Fruit fly (Drosophila melanogaster) whole organism, adult: ENCODE data around the gene CG10646.
A peak's percentile ranks its signal among the peaks of the same experiment; 100 is the strongest.

Experiments used
- CG11617 ChIP-seq: fragments of 200-800 bp; sonication (Bioruptor generic); optimal IDR thresholded peaks from 2 replicates; lab custom pipeline; 2017; ENCODE audit warnings: mild to moderate bottlenecking, missing biosample characterization, missing genetic modification reagents, missing genetic modification characterization
- CG12768 ChIP-seq: fragments of 200-800 bp; sonication (Bioruptor generic); optimal IDR thresholded peaks from 2 replicates; lab custom pipeline; 2017; ENCODE audit warnings: missing biosample characterization, missing genetic modification characterization, mild to moderate bottlenecking, moderate library complexity, missing genetic modification reagents
- CG14711 ChIP-seq: fragments of 200-800 bp; sonication (Bioruptor generic); optimal IDR thresholded peaks from 2 replicates; lab custom pipeline; 2018; ENCODE audit warnings: missing biosample characterization, mild to moderate bottlenecking, missing genetic modification characterization, moderate library complexity
- CG1620 ChIP-seq: fragments of 200-800 bp; sonication (Bioruptor generic); optimal IDR thresholded peaks from 2 replicates; lab custom pipeline; 2016; ENCODE audit warnings: missing biosample characterization, missing genetic modification characterization
- CG33017 ChIP-seq: fragments of 200-800 bp; sonication (Bioruptor generic); optimal IDR thresholded peaks from 2 replicates; lab custom pipeline; 2018; ENCODE audit warnings: missing biosample characterization, mild to moderate bottlenecking, missing genetic modification characterization, moderate library complexity
- CG5204 ChIP-seq: fragments of 200-800 bp; sonication (Bioruptor generic); optimal IDR thresholded peaks from 2 replicates; lab custom pipeline; 2016; ENCODE audit warnings: missing biosample characterization, missing genetic modification characterization
- CG7045 ChIP-seq: fragments of 200-800 bp; sonication (Bioruptor generic); optimal IDR thresholded peaks from 2 replicates; lab custom pipeline; 2017; ENCODE audit warnings: missing biosample characterization, mild to moderate bottlenecking, missing genetic modification characterization
- CG7101 ChIP-seq: fragments of 200-800 bp; sonication (Bioruptor generic); optimal IDR thresholded peaks from 2 replicates; lab custom pipeline; 2018; ENCODE audit warnings: missing biosample characterization, mild to moderate bottlenecking, missing genetic modification characterization, moderate library complexity
- Clk ChIP-seq: fragments of 200-800 bp; sonication (Bioruptor generic); optimal IDR thresholded peaks from 2 replicates; lab custom pipeline; 2017; ENCODE audit warnings: missing biosample characterization, missing genetic modification characterization
- Crg-1 ChIP-seq: fragments of 200-800 bp; sonication (Bioruptor generic); optimal IDR thresholded peaks from 2 replicates; lab custom pipeline; 2016; ENCODE audit warnings: missing biosample characterization, missing genetic modification characterization
- Hr96 ChIP-seq: fragments of 200-800 bp; sonication (Bioruptor generic); optimal IDR thresholded peaks from 2 replicates; lab custom pipeline; 2016; ENCODE audit warnings: missing biosample characterization, missing genetic modification characterization
- Mnt ChIP-seq: fragments of 200-800 bp; sonication (Bioruptor generic); optimal IDR thresholded peaks from 2 replicates; lab custom pipeline; 2016; ENCODE audit warnings: missing biosample characterization, mild to moderate bottlenecking, missing genetic modification characterization
- bab1 ChIP-seq: fragments of 200-800 bp; sonication (Bioruptor generic); optimal IDR thresholded peaks from 3 replicates; lab custom pipeline; 2019; ENCODE audit warnings: missing biosample characterization, mild to moderate bottlenecking, missing genetic modification characterization, moderate library complexity
- cic ChIP-seq: fragments of 200-800 bp; sonication (Bioruptor generic); optimal IDR thresholded peaks from 2 replicates; lab custom pipeline; 2017; ENCODE audit warnings: missing biosample characterization, mild to moderate bottlenecking, missing genetic modification characterization, moderate library complexity
- cnc ChIP-seq, 2 experiments: fragments of >200 bp; optimal IDR thresholded peaks; 2 replicates each; lab custom pipeline; 2017
- kay ChIP-seq: fragments of 200-800 bp; sonication (Bioruptor generic); peaks from one replicate; lab custom pipeline; 2016; ENCODE audit warnings: missing biosample characterization, missing genetic modification characterization, borderline replicate concordance
- ovo ChIP-seq: fragments of 200-800 bp; sonication (Bioruptor generic); optimal IDR thresholded peaks from 2 replicates; lab custom pipeline; 2016; ENCODE audit warnings: missing biosample characterization, missing genetic modification characterization
- pad ChIP-seq: fragments of 200-800 bp; sonication (Bioruptor generic); optimal IDR thresholded peaks from 3 replicates; lab custom pipeline; 2017; ENCODE audit warnings: missing biosample characterization, missing genetic modification characterization, mild to moderate bottlenecking, moderate library complexity, missing genetic modification reagents
- tj ChIP-seq: fragments of 200-800 bp; sonication (Bioruptor generic); optimal IDR thresholded peaks from 3 replicates; lab custom pipeline; 2017; ENCODE audit warnings: missing biosample characterization, mild to moderate bottlenecking, missing genetic modification characterization, moderate library complexity
- toe ChIP-seq: fragments of 200-800 bp; sonication (Bioruptor generic); optimal IDR thresholded peaks from 2 replicates; lab custom pipeline; 2016; ENCODE audit warnings: missing biosample characterization, missing genetic modification characterization

CG10646 gene

dm6 chr3L:12503865-12504650, at the start of gene CG10646, which contains the start of gene vih:
CG10646 (minus strand) TSS chr3L:12503894.
vih (plus strand) TSS chr3L:12504292.
- TF ChIP-seq bab1 (GFP tag; lab: Kevin White, UChicago) = peak; percentile 19
- TF ChIP-seq CG1620 (GFP tag; lab: Kevin White, UChicago) = peak; percentile 8
- peak; percentile 29 for TF ChIP-seq CG12768 (GFP tag; lab: Kevin White, UChicago)
- TF ChIP-seq CG33017 = peak; percentile 21
- no peak for TF ChIP-seq cic (GFP tag; lab: Kevin White, UChicago)
- TF ChIP-seq CG11617 = peak; percentile 58
- peak; percentile 77 for TF ChIP-seq ovo (GFP tag; lab: Kevin White, UChicago)
- TF ChIP-seq Hr96 = no peak
- TF ChIP-seq CG7045 (GFP tag; lab: Kevin White, UChicago) = peak; percentile 10
- TF ChIP-seq CG14711 (tag; lab: Kevin White, UChicago) = peak; percentile 74
- TF ChIP-seq tj (GFP tag; lab: Kevin White, UChicago) = peak; percentile 13
- TF ChIP-seq Crg-1 (GFP tag; lab: Kevin White, UChicago) = peak; percentile 12
- peak; percentile 42 for TF ChIP-seq Mnt (GFP tag; lab: Kevin White, UChicago)
- TF ChIP-seq Clk (GFP tag; lab: Kevin White, UChicago) = no peak
- peak; percentile 61 for TF ChIP-seq pad (GFP tag; lab: Kevin White, UChicago)
- TF ChIP-seq CG7101 (tag; lab: Kevin White, UChicago) = peak; percentile 67

- no peak for TF ChIP-seq CG12768 (GFP tag; lab: Kevin White, UChicago)
- no peak for TF ChIP-seq Clk (GFP tag; lab: Kevin White, UChicago)
- TF ChIP-seq CG7045 (GFP tag; lab: Kevin White, UChicago) = no peak
- TF ChIP-seq bab1 (GFP tag; lab: Kevin White, UChicago) = no peak
- no peak for TF ChIP-seq CG33017
- no peak for TF ChIP-seq kay
- TF ChIP-seq Hr96 = no peak
These were observed 48.0 kb upstream of the CG10646 start for dm6 chr3L:12551671-12552070.

dm6 chr3L:12549471-12549870, 45.8 kb upstream of the CG10646 start:
- TF ChIP-seq Clk (GFP tag; lab: Kevin White, UChicago) (no peak), toe (no peak), Crg-1 (GFP tag; lab: Kevin White, UChicago) (no peak), CG33017 (no peak), CG11617 (no peak)

dm6 chr3L:12537123-12537522, 33.4 kb upstream of the CG10646 start, which contains the start of gene CG4069:
CG4069 (minus strand) TSS chr3L:12537315.
- peak; percentile 12 for TF ChIP-seq bab1 (GFP tag; lab: Kevin White, UChicago)
- peak; percentile 94 for TF ChIP-seq Mnt (GFP tag; lab: Kevin White, UChicago)
- no peak for TF ChIP-seq Hr96
- TF ChIP-seq CG14711 (tag; lab: Kevin White, UChicago) = no peak

dm6 chr3L:12534318-12534717, 30.6 kb upstream of the CG10646 start, which contains the start of gene Pmm2:
Pmm2 (plus strand) TSS chr3L:12534590.
- TF ChIP-seq Mnt (GFP tag; lab: Kevin White, UChicago) (peak; percentile 2), tj (GFP tag; lab: Kevin White, UChicago) (no peak)

- TF ChIP-seq CG1620 (GFP tag; lab: Kevin White, UChicago) (no peak), Clk (GFP tag; lab: Kevin White, UChicago) (no peak), Mnt (GFP tag; lab: Kevin White, UChicago) (no peak), CG12768 (GFP tag; lab: Kevin White, UChicago) (peak; percentile 61), cic (GFP tag; lab: Kevin White, UChicago) (no peak), Hr96 (no peak), CG5204 (GFP tag; lab: Kevin White, UChicago) (no peak), cnc (optimal IDR thresholded peaks at IDR 0.05; lab: Kevin White, UChicago) (no peak), tj (GFP tag; lab: Kevin White, UChicago) (peak; percentile 35), pad (GFP tag; lab: Kevin White, UChicago) (peak; percentile 55), ovo (GFP tag; lab: Kevin White, UChicago) (no peak), Crg-1 (GFP tag; lab: Kevin White, UChicago) (no peak), CG33017 (peak; percentile 75), bab1 (GFP tag; lab: Kevin White, UChicago) (peak; percentile 64), CG7101 (tag; lab: Kevin White, UChicago) (peak; percentile 87), CG14711 (tag; lab: Kevin White, UChicago) (peak; percentile 91), toe (no peak), kay (no peak), CG11617 (no peak), CG7045 (GFP tag; lab: Kevin White, UChicago) (no peak)
These were observed 29.8 kb upstream of the CG10646 start, which contains the start of the genes Tsf2 and CG34242 for dm6 chr3L:12533392-12534070. Tsf2 (minus strand) TSS chr3L:12533724. CG34242 (plus strand) TSS chr3L:12533996.
